Worm (Caenorhabditis elegans) whole organism, L1 larva: Measurements from ENCODE around the gene T21E8.5.
A peak's percentile ranks its signal among the peaks of the same experiment; 100 is the strongest.

Experiments used
- alr-1 ChIP-seq: fragments of 200-800 bp; sonication (Bioruptor generic); optimal IDR thresholded peaks from 2 replicates; lab custom pipeline; 2018; ENCODE audit warnings: borderline replicate concordance, mild to moderate bottlenecking, missing genetic modification characterization, missing compliant biosample characterization
- blmp-1 ChIP-seq: fragments of 150-350 bp; optimal IDR thresholded peaks from 2 replicates; lab custom pipeline; 2014; ENCODE audit warnings: missing biosample characterization, missing genetic modification characterization
- ceh-63 ChIP-seq: fragments of 200-800 bp; sonication (Bioruptor generic); optimal IDR thresholded peaks from 2 replicates; lab custom pipeline; 2018; ENCODE audit warnings: mild to moderate bottlenecking, missing genetic modification characterization, missing compliant biosample characterization
- ceh-8 ChIP-seq: fragments of 200-800 bp; sonication (Bioruptor generic); optimal IDR thresholded peaks from 2 replicates; lab custom pipeline; 2018; ENCODE audit warnings: mild to moderate bottlenecking, missing genetic modification characterization, moderate library complexity, missing compliant biosample characterization
- ceh-88 ChIP-seq: fragments of 200-800 bp; sonication (Bioruptor generic); IDR thresholded peaks from 2 replicates; pipeline ENCODE4 v1.3.6; 2022; ENCODE audit warnings: missing genetic modification characterization, missing compliant biosample characterization
- ces-1 ChIP-seq: fragments of 150-350 bp; optimal IDR thresholded peaks from 2 replicates; lab custom pipeline; 2014; ENCODE audit warnings: missing biosample characterization, missing genetic modification reagents, missing genetic modification characterization
- dpl-1 ChIP-seq, 3 experiments: fragments of 150-350 bp in 2 of 3; sonication (generic microtip) in 1 of 3; optimal IDR thresholded peaks; 2 replicates each; lab custom pipeline; 2014 to 2017; ENCODE audit warnings: missing biosample characterization in 3 of 3, missing genetic modification characterization in 3 of 3, missing genetic modification reagents in 3 of 3
- dsc-1 ChIP-seq: sonication (generic microtip); optimal IDR thresholded peaks from 2 replicates; lab custom pipeline; 2016; ENCODE audit warnings: mild to moderate bottlenecking, missing genetic modification characterization, missing compliant biosample characterization
- efl-1 ChIP-seq, 4 experiments: fragments of 150-350 bp; optimal IDR thresholded peaks in 3 of 4; peaks in 1 of 4; 1 replicate in 1 of 4; 2 replicates in 3 of 4; lab custom pipeline; 2014; ENCODE audit warnings: missing biosample characterization in 2 of 4, missing genetic modification characterization in 2 of 4, missing genetic modification reagents in 2 of 4
- egl-27 ChIP-seq, 2 experiments: fragments of 150-350 bp in 1 of 2; sonication (generic microtip); optimal IDR thresholded peaks; 3 replicates each; lab custom pipeline; 2017 to 2018; ENCODE audit warnings: missing biosample characterization in 2 of 2, missing genetic modification characterization in 2 of 2, missing genetic modification reagents in 2 of 2
- elt-2 ChIP-seq: sonication (generic microtip); optimal IDR thresholded peaks from 2 replicates; lab custom pipeline; 2016; ENCODE audit warnings: missing genetic modification characterization, mild to moderate bottlenecking, inconsistent platforms, missing compliant biosample characterization, missing genetic modification reagents
- elt-3 ChIP-seq, 6 experiments: fragments of 150-350 bp in 1 of 6; sonication (generic microtip); optimal IDR thresholded peaks; 2 replicates each; lab custom pipeline; 2017 to 2018; ENCODE audit warnings: missing biosample characterization in 6 of 6, missing genetic modification characterization in 6 of 6, inconsistent platforms in 1 of 6
- fkh-10 ChIP-seq: sonication (generic microtip); optimal IDR thresholded peaks from 2 replicates; lab custom pipeline; 2017; ENCODE audit warnings: missing biosample characterization, missing genetic modification reagents, missing genetic modification characterization
- fkh-8 ChIP-seq: sonication (generic microtip); optimal IDR thresholded peaks from 2 replicates; lab custom pipeline; 2016; ENCODE audit warnings: mild to moderate bottlenecking, missing genetic modification characterization, missing compliant biosample characterization
- fos-1 ChIP-seq: fragments of 150-350 bp; optimal IDR thresholded peaks from 2 replicates; lab custom pipeline; 2014; ENCODE audit warnings: missing biosample characterization, missing genetic modification characterization
- hpl-2 ChIP-seq: fragments of 150-350 bp; optimal IDR thresholded peaks from 2 replicates; lab custom pipeline; 2014; ENCODE audit warnings: missing biosample characterization, missing genetic modification reagents, missing genetic modification characterization
- irx-1 ChIP-seq: sonication (generic microtip); optimal IDR thresholded peaks from 2 replicates; lab custom pipeline; 2016; ENCODE audit warnings: missing genetic modification characterization, missing compliant biosample characterization
- isw-1 ChIP-seq: fragments of 200-800 bp; sonication (Bioruptor generic); IDR thresholded peaks from 2 replicates; pipeline ENCODE4 v1.3.6; 2022; ENCODE audit warnings: missing genetic modification characterization, missing compliant biosample characterization
- lin-13 ChIP-seq: fragments of 150-350 bp; optimal IDR thresholded peaks from 2 replicates; lab custom pipeline; 2014; ENCODE audit warnings: missing biosample characterization, missing genetic modification reagents, missing genetic modification characterization
- lin-14 ChIP-seq: fragments of 200-800 bp; sonication (Bioruptor generic); optimal IDR thresholded peaks from 2 replicates; lab custom pipeline; 2018; ENCODE audit warnings: mild to moderate bottlenecking, missing genetic modification characterization, moderate library complexity, missing compliant biosample characterization
- lin-35 ChIP-seq, 2 experiments: fragments of 150-350 bp; optimal IDR thresholded peaks; 2 replicates each; lab custom pipeline; 2014; ENCODE audit warnings: missing biosample characterization in 2 of 2, missing genetic modification characterization in 2 of 2, missing genetic modification reagents in 2 of 2
- lin-39 ChIP-seq: fragments of 150-350 bp; optimal IDR thresholded peaks from 2 replicates; lab custom pipeline; 2014; ENCODE audit warnings: missing biosample characterization, missing genetic modification reagents, missing genetic modification characterization
- lir-3 ChIP-seq: sonication (generic microtip); optimal IDR thresholded peaks from 2 replicates; lab custom pipeline; 2016; ENCODE audit warnings: mild to moderate bottlenecking, missing genetic modification characterization, moderate library complexity, missing compliant biosample characterization; ENCODE audit not compliant: poor library complexity
- lsy-2 ChIP-seq, 2 experiments: fragments of 150-350 bp; optimal IDR thresholded peaks; 2 replicates each; lab custom pipeline; 2014; ENCODE audit warnings: missing biosample characterization in 2 of 2, missing genetic modification characterization in 2 of 2
- mab-9 ChIP-seq: fragments of 200-800 bp; sonication (Bioruptor generic); IDR thresholded peaks from 2 replicates; pipeline ENCODE4 v1.3.6; 2022; ENCODE audit warnings: missing genetic modification reagents, missing genetic modification characterization, missing compliant biosample characterization
- mef-2 ChIP-seq: fragments of 150-350 bp; optimal IDR thresholded peaks from 2 replicates; lab custom pipeline; 2014; ENCODE audit warnings: missing biosample characterization, missing genetic modification characterization
- nhr-19 ChIP-seq: fragments of 200-800 bp; sonication (Bioruptor generic); conservative IDR thresholded peaks from 2 replicates; pipeline ENCODE4 v1.3.6; 2022; ENCODE audit warnings: missing genetic modification characterization, missing compliant biosample characterization
- nhr-20 ChIP-seq: sonication (generic microtip); optimal IDR thresholded peaks from 2 replicates; lab custom pipeline; 2016; ENCODE audit warnings: mild to moderate bottlenecking, missing genetic modification characterization, missing compliant biosample characterization
- nhr-237 ChIP-seq: fragments of 150-350 bp; optimal IDR thresholded peaks from 2 replicates; lab custom pipeline; 2014; ENCODE audit warnings: missing biosample characterization, missing genetic modification characterization
- nhr-71 ChIP-seq: sonication (generic microtip); optimal IDR thresholded peaks from 2 replicates; lab custom pipeline; 2016; ENCODE audit warnings: mild to moderate bottlenecking, missing genetic modification characterization, moderate library complexity, missing compliant biosample characterization
- nhr-76 ChIP-seq: sonication (generic microtip); optimal IDR thresholded peaks from 2 replicates; lab custom pipeline; 2017; ENCODE audit warnings: missing biosample characterization, missing genetic modification characterization
- nhr-85 ChIP-seq: sonication (generic microtip); peaks from one replicate; lab custom pipeline; 2016; ENCODE audit warnings: missing genetic modification characterization, inconsistent platforms, missing compliant biosample characterization
- pqm-1 ChIP-seq: sonication (generic microtip); optimal IDR thresholded peaks from 3 replicates; lab custom pipeline; 2017; ENCODE audit warnings: missing biosample characterization, missing genetic modification characterization
- rnt-1 ChIP-seq: sonication (generic microtip); optimal IDR thresholded peaks from 2 replicates; lab custom pipeline; 2016; ENCODE audit warnings: mild to moderate bottlenecking, missing genetic modification characterization, moderate library complexity, missing compliant biosample characterization
- snpc-4 ChIP-seq: fragments of 150-350 bp; optimal IDR thresholded peaks from 2 replicates; lab custom pipeline; 2014; ENCODE audit warnings: missing biosample characterization, missing genetic modification characterization
- tbx-2 ChIP-seq: sonication (generic microtip); optimal IDR thresholded peaks from 2 replicates; lab custom pipeline; 2016; ENCODE audit warnings: missing genetic modification characterization, missing compliant biosample characterization
- unc-130 ChIP-seq: fragments of 150-350 bp; optimal IDR thresholded peaks from 2 replicates; lab custom pipeline; 2017; ENCODE audit warnings: missing biosample characterization, missing genetic modification characterization, inconsistent platforms
- unc-30 ChIP-seq: sonication (generic microtip); optimal IDR thresholded peaks from 2 replicates; lab custom pipeline; 2017; ENCODE audit warnings: missing biosample characterization, missing genetic modification characterization
- vab-15 ChIP-seq: sonication (generic microtip); optimal IDR thresholded peaks from 2 replicates; lab custom pipeline; 2017; ENCODE audit warnings: missing genotype, mild to moderate bottlenecking, missing genetic modification characterization, missing compliant biosample characterization
- zag-1 ChIP-seq: fragments of 150-350 bp; optimal IDR thresholded peaks from 2 replicates; lab custom pipeline; 2014; ENCODE audit warnings: missing biosample characterization, missing genetic modification characterization
- zip-4 ChIP-seq: fragments of 200-800 bp; sonication (Bioruptor generic); optimal IDR thresholded peaks from 2 replicates; lab custom pipeline; 2018; ENCODE audit warnings: mild to moderate bottlenecking, missing genetic modification characterization, moderate library complexity, missing compliant biosample characterization

The T21E8.5 gene

ce11 chrX:10846898-10847297 lies 39.1 kb upstream of the T21E8.5 start:
- TF ChIP-seq lin-14 (GFP tag; lab: Kevin White, UChicago) (peak; percentile 8), nhr-20 (peak; percentile 54), nhr-85 (tag; lab: Kevin White, UChicago) (peak; percentile 70), nhr-71 (tag; lab: Kevin White, UChicago) (peak; percentile 12), elt-2 (tag; lab: Kevin White, UChicago) (no peak), lin-35 (GFP tag; optimal IDR thresholded peaks at IDR 0.05; lab: Kevin White, UChicago) (peak in 1 of 2 experiments; percentile 34), ceh-88 (GFP tag; lab: Robert Waterston, UW) (no peak)
- TF ChIP-seq, all 84 proteins: peak for 5

ce11 chrX:10851202-10851601 lies 34.8 kb upstream of the T21E8.5 start:
- no peak for TF ChIP-seq alr-1 (tag; lab: Kevin White, UChicago)

- TF ChIP-seq vab-15 (tag; lab: Kevin White, UChicago) (no peak), isw-1 (GFP tag; lab: Robert Waterston, UW) (no peak), ceh-63 (GFP tag; lab: Kevin White, UChicago) (no peak), unc-130 (tag; lab: Kevin White, UChicago) (no peak), hpl-2 (GFP tag; lab: Kevin White, UChicago) (no peak), ces-1 (GFP tag; lab: Kevin White, UChicago) (no peak), dpl-1 (GFP tag; optimal IDR thresholded peaks at IDR 0.05; lab: Kevin White, UChicago) (no peak), fkh-8 (tag; lab: Kevin White, UChicago) (no peak), elt-3 (tag; optimal IDR thresholded peaks at IDR 0.05; lab: Kevin White, UChicago) (no peak), nhr-19 (no peak), fkh-10 (GFP tag; lab: Kevin White, UChicago) (no peak), tbx-2 (no peak), nhr-76 (tag; lab: Kevin White, UChicago) (no peak)
These were observed 34.2 kb upstream of the T21E8.5 start for ce11 chrX:10851735-10852134.

ce11 chrX:10853271-10853670 lies 32.7 kb upstream of the T21E8.5 start:
- TF ChIP-seq efl-1 (optimal IDR thresholded peaks at IDR 0.05; lab: Kevin White, UChicago), result no peak
- peak in 1 of 2 experiments; percentile 13 for TF ChIP-seq efl-1 (GFP tag; optimal IDR thresholded peaks at IDR 0.05 in 1 of 2; lab: Kevin White, UChicago)
- TF ChIP-seq mab-9 (GFP tag; lab: Robert Waterston, UW), result no peak
- no peak for TF ChIP-seq blmp-1 (tag; lab: Kevin White, UChicago)
- no peak for TF ChIP-seq hpl-2 (GFP tag; lab: Kevin White, UChicago)
- peak; percentile 41 for TF ChIP-seq nhr-19
- no peak for TF ChIP-seq fos-1 (tag; lab: Kevin White, UChicago)
- no peak for TF ChIP-seq unc-30 (tag; lab: Kevin White, UChicago)
- peak; percentile 59 for TF ChIP-seq unc-130 (tag; lab: Kevin White, UChicago)
- no peak for TF ChIP-seq zag-1 (tag; lab: Kevin White, UChicago)
- no peak for TF ChIP-seq dsc-1 (tag; lab: Kevin White, UChicago)
- TF ChIP-seq nhr-71 (tag; lab: Kevin White, UChicago), result peak; percentile 78
- no peak for TF ChIP-seq nhr-237 (tag; lab: Kevin White, UChicago)
- no peak for TF ChIP-seq lir-3
- no peak for TF ChIP-seq snpc-4
- TF ChIP-seq tbx-2, result peak; percentile 21
- TF ChIP-seq elt-2 (tag; lab: Kevin White, UChicago), result no peak
- TF ChIP-seq ceh-8 (GFP tag; lab: Kevin White, UChicago), result no peak
- no peak for TF ChIP-seq pqm-1 (tag; lab: Kevin White, UChicago)
- no peak for TF ChIP-seq irx-1 (tag; lab: Kevin White, UChicago)
- TF ChIP-seq nhr-85 (tag; lab: Kevin White, UChicago), result no peak
- peak in 1 of 2 experiments; percentile 44 for TF ChIP-seq lsy-2 (tag; optimal IDR thresholded peaks at IDR 0.05; lab: Kevin White, UChicago)
- peak; percentile 31 for TF ChIP-seq nhr-20
- TF ChIP-seq lin-14 (GFP tag; lab: Kevin White, UChicago), result peak; percentile 81
- no peak for TF ChIP-seq egl-27 (tag; optimal IDR thresholded peaks at IDR 0.05; lab: Kevin White, UChicago)
- peak; percentile 2 for TF ChIP-seq lin-13 (GFP tag; lab: Kevin White, UChicago)
- no peak for TF ChIP-seq lin-39 (tag; lab: Kevin White, UChicago)
- no peak for TF ChIP-seq zip-4
- no peak for TF ChIP-seq mef-2 (tag; lab: Kevin White, UChicago)
- peak; percentile 80 for TF ChIP-seq rnt-1
